Fruit fly (Drosophila melanogaster) whole organism, prepupa: ENCODE data around the gene CG9147.

Source experiments
- CG32006 ChIP-seq: fragments of 200-800 bp; sonication (Bioruptor generic); optimal IDR thresholded peaks from 3 replicates; lab custom pipeline; 2017; ENCODE audit warnings: missing biosample characterization, mild to moderate bottlenecking, missing genetic modification characterization
- Eip78C ChIP-seq: fragments of 200-800 bp; sonication (Bioruptor generic); peaks from one replicate; lab custom pipeline; 2016; ENCODE audit warnings: missing biosample characterization, missing genetic modification characterization
- Ets96B ChIP-seq: fragments of 200-800 bp; optimal IDR thresholded peaks from 2 replicates; lab custom pipeline; 2019; ENCODE audit warnings: missing biosample characterization, mild to moderate bottlenecking, missing genetic modification characterization, moderate library complexity
- Gug ChIP-seq: fragments of 200-800 bp; sonication (Bioruptor generic); IDR thresholded peaks from 2 replicates; pipeline ENCODE4 v1.3.6; 2022; ENCODE audit warnings: missing biosample characterization, missing genetic modification characterization
- dsx ChIP-seq: fragments of 200-800 bp; optimal IDR thresholded peaks from 3 replicates; lab custom pipeline; 2019; ENCODE audit warnings: missing biosample characterization, mild to moderate bottlenecking, missing genetic modification characterization, moderate library complexity; ENCODE audit not compliant: poor library complexity, severe bottlenecking

DNA sequence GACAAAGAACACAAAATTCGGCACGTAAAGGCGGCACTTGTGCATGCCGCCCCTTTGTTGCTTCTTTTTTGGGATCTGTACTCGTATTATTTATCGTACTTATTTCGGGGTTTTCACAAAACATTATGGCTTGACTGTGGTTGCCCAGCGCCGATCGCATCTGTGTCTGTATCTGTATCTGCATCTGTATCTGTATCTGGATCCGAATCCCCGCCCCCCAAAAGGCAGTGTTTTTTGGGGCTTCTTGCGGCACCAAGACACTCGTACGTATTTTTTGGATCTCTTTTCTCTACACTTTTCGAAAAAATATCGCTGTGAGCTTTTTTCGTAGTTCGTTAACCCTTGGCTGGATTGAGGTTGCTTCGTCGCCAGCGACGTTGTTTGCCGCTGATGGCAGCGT is 21.9 kb downstream of the CG9147 start:
- TF ChIP-seq Gug (GFP tag; lab: Robert Waterston, UW) (no peak), dsx (GFP tag; lab: Kevin White, UChicago) (no peak), Eip78C (GFP tag; lab: Kevin White, UChicago) (no peak), Ets96B (tag; lab: Kevin White, UChicago) (no peak), CG32006 (no peak)
